Worm (Caenorhabditis elegans) whole organism, L3 larva: ENCODE measurements around the gene F37B12.3.

Source experiments
- R02D3.7 ChIP-seq: fragments of 150-350 bp; optimal IDR thresholded peaks from 2 replicates; lab custom pipeline; 2014; ENCODE audit warnings: missing biosample characterization, missing genetic modification characterization
- nhr-43 ChIP-seq: sonication (generic microtip); optimal IDR thresholded peaks from 2 replicates; lab custom pipeline; 2016; ENCODE audit warnings: mild to moderate bottlenecking, missing genetic modification characterization, missing compliant biosample characterization; ENCODE audit not compliant: poor library complexity, severe bottlenecking

DNA sequence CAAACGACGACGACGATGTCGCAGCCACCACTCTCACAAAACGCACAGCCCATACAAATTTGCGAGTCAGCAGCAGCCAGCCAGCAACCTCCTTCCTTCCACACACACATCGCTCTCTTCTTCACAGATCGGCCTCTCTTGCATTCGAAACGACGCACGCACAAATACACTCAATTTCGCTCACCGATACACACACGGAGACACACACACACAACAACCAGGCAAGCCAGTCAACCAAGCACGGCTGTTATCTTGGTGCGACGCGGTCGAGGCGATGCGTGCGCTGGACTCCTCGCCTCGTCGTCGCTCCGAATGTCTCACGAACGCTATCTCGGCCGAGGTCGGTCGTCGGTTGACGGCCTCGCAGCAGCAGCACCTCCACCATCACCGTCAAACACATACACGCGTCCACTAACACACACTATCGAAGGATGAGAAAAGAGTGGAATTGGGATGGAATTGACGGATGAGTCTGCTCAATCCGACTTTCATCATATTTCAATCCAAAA is 19.2 kb upstream of the F37B12.3 start:
- TF ChIP-seq R02D3.7 (tag; lab: Kevin White, UChicago) (peak; percentile 74), nhr-43 (tag; lab: Kevin White, UChicago) (peak; percentile 55)
